Fruit fly (Drosophila melanogaster) whole organism, prepupa: ENCODE measurements around the gene jhamt.

Experiments used
- Eip75B ChIP-seq: fragments of 200-800 bp; sonication (Bioruptor generic); optimal IDR thresholded peaks from 3 replicates; lab custom pipeline; 2016; ENCODE audit warnings: missing biosample characterization, missing genetic modification characterization
- Ets21C ChIP-seq: fragments of 200-800 bp; sonication (Bioruptor generic); optimal IDR thresholded peaks from 3 replicates; lab custom pipeline; 2016; ENCODE audit warnings: missing biosample characterization, missing genetic modification characterization
- Gug ChIP-seq: fragments of 200-800 bp; sonication (Bioruptor generic); IDR thresholded peaks from 2 replicates; pipeline ENCODE4 v1.3.6; 2022; ENCODE audit warnings: missing biosample characterization, missing genetic modification characterization
- achi ChIP-seq: fragments of 200-800 bp; sonication (Bioruptor generic); optimal IDR thresholded peaks from 3 replicates; lab custom pipeline; 2016; ENCODE audit warnings: missing biosample characterization, missing genetic modification characterization
- ss ChIP-seq, 2 experiments: fragments of 200-800 bp; sonication (Bioruptor generic); optimal IDR thresholded peaks; 2 replicates in 1 of 2; 3 replicates in 1 of 2; lab custom pipeline; 2017 to 2018; ENCODE audit warnings: mild to moderate bottlenecking in 2 of 2, missing biosample characterization in 2 of 2, missing genetic modification characterization in 2 of 2, moderate library complexity in 1 of 2

jhamt gene

DNA sequence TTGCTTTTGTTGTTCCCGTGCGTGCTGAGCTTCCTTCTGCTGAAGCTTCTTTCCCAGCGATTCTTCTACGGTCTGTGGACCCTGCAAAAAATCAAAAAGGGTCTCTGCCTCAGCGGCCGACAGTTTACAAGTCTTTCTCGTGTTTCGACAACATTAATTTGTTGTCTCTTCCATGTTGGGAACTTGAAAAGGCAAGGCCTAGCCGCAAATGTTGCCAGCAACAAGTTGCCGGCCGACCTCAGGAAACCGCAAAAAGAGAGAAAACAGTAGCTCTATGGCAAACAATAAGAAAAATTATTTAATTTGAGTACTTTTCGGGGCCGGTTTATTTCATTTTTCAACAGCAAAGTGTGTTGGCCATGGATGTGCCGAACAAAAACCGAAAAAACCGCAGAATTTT, 48.1 kb downstream of the jhamt start:
- no peak for TF ChIP-seq Gug
- TF ChIP-seq achi (GFP tag; lab: Kevin White, UChicago), result no peak
- TF ChIP-seq Eip75B (GFP tag; lab: Kevin White, UChicago), result no peak
- TF ChIP-seq ss (GFP tag; optimal IDR thresholded peaks at IDR 0.05; lab: Kevin White, UChicago), result peak in 1 of 2 experiments; percentile 88
- TF ChIP-seq Ets21C, result no peak
